Fruit fly (Drosophila melanogaster): Measurements from ENCODE around the gene CG31937.

DNA sequence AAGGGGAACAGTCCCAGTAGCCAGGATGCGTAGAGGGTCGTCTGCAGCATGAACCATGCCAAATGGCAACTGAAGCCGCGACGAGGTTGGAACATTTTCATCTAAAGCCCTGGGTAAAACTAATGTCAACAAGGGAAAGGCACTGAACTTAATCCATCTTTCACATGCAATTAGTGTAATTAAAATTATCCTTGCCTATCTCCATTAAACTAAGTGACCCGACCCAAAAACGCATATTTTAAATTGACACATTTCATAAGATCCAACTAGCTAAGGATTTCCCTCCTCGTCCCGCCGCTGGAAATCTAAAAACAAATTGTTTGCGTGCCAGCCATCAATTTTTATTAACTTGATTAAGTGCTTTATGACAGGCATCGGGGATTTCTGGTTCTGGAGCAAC, 26.7 kb downstream of the CG31937 start, which contains the start of gene Gr22f:
- TF ChIP-seq CG8478 (optimal IDR thresholded peaks at IDR 0.05) = no peak
- no peak for TF ChIP-seq Awh (GFP tag; IDR thresholded peaks at IDR 0.05)
- no peak for TF ChIP-seq CG18011 (GFP tag; optimal IDR thresholded peaks at IDR 0.05)
- no peak for TF ChIP-seq TFAM (GFP tag; optimal IDR thresholded peaks at IDR 0.05)
- TF ChIP-seq Vsx1 (GFP tag; optimal IDR thresholded peaks at IDR 0.05) = no peak
- TF ChIP-seq CG13296 (GFP tag; optimal IDR thresholded peaks at IDR 0.05) = no peak
- no peak for TF ChIP-seq CG15601 (tag; optimal IDR thresholded peaks at IDR 0.05)
- no peak for TF ChIP-seq ham (GFP tag; IDR thresholded peaks at IDR 0.05)

Data from whole organism, embryonic.